Fruit fly (Drosophila melanogaster): ENCODE data around the gene Cad86C.

DNA sequence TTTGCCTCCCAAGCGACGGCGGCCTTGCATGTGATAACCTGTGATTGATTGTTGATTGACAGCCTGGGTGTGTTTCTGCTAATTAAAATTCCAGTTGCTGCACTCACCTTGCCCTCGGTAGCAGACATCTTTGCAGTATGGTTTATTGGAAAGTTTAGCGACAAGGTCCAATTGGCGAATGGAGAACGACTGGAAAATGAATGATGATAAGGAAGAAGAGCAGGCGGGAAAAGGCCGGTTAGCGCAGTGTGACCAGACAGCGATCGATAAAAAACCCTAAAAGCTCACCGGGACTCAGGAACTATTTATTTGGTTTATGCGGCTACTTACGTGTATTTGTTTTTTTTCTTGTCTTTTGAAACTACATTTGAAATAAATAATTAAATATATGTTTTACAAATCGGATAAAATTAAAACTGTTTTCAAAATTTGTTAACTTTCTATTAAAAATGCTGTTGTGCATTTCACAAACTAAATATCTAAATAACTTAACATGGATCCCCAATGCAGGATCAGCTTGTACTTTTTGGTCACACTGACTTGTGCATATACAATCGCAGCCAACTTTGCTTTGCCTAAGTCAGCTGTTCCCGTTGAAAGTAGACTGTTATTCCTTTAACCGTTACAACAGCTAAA is 45.4 kb downstream of the Cad86C start, which contains the start of gene Fdh:
- no peak for TF ChIP-seq GATAe (GFP tag; conservative IDR thresholded peaks at IDR 0.05)
- TF ChIP-seq Blimp-1 (GFP tag; optimal IDR thresholded peaks at IDR 0.05) = peak; percentile 56
- TF ChIP-seq kah (GFP tag; optimal IDR thresholded peaks at IDR 0.05) = peak; percentile 19
- TF ChIP-seq usp (GFP tag; optimal IDR thresholded peaks at IDR 0.05) = no peak
- no peak for TF ChIP-seq sisA (GFP tag; IDR thresholded peaks at IDR 0.05)
- peak; percentile 2 for TF ChIP-seq mam (GFP tag; optimal IDR thresholded peaks at IDR 0.05)
- TF ChIP-seq Dfd (GFP tag; optimal IDR thresholded peaks at IDR 0.05) = no peak
- peak; percentile 75 for TF ChIP-seq CG9797 (GFP tag; optimal IDR thresholded peaks at IDR 0.05)
- TF ChIP-seq oc (tag; optimal IDR thresholded peaks at IDR 0.05) = peak; percentile 31
